Worm (Caenorhabditis elegans) whole organism, mixed stage, embryonic: ENCODE results near the gene rig-1.

Source experiments
- ces-1 ChIP-seq: fragments of 150-350 bp; optimal IDR thresholded peaks from 2 replicates; lab custom pipeline; 2014; ENCODE audit warnings: missing biosample characterization, missing genetic modification reagents, missing genetic modification characterization
- sptf-1 ChIP-seq: sonication (generic microtip); optimal IDR thresholded peaks from 2 replicates; lab custom pipeline; 2017; ENCODE audit warnings: mild to moderate bottlenecking, missing genetic modification characterization, moderate library complexity, missing compliant biosample characterization
- tbx-8 ChIP-seq: fragments of 200-800 bp; sonication (Bioruptor generic); optimal IDR thresholded peaks from 2 replicates; lab custom pipeline; 2018; ENCODE audit warnings: mild to moderate bottlenecking, missing genetic modification characterization, moderate library complexity, missing compliant biosample characterization

ce11 chrX:8714845-8715244 lies 54.4 kb downstream of the rig-1 start:
- TF ChIP-seq tbx-8 (GFP tag; lab: Kevin White, UChicago) (no peak), sptf-1 (tag; lab: Kevin White, UChicago) (no peak), ces-1 (GFP tag; lab: Kevin White, UChicago) (no peak)
